Worm (Caenorhabditis elegans) whole organism, early embryonic: ENCODE data around the gene T28A8.3.

ENCODE experiments used
- F13C5.2 ChIP-seq: sonication (generic microtip); optimal IDR thresholded peaks from 2 replicates; lab custom pipeline; 2017; ENCODE audit warnings: mild to moderate bottlenecking, missing genetic modification characterization, inconsistent platforms, missing compliant biosample characterization
- aly-1 ChIP-seq: sonication (generic microtip); optimal IDR thresholded peaks from 2 replicates; lab custom pipeline; 2016; ENCODE audit warnings: missing genetic modification characterization, missing compliant biosample characterization
- ama-1 ChIP-seq: fragments of 150-350 bp; optimal IDR thresholded peaks from 2 replicates; lab custom pipeline; 2014
- ceh-13 ChIP-seq: fragments of 200-800 bp; sonication (Bioruptor generic); optimal IDR thresholded peaks from 2 replicates; lab custom pipeline; 2018; ENCODE audit warnings: mild to moderate bottlenecking, missing genetic modification characterization, missing compliant biosample characterization
- ceh-36 ChIP-seq: sonication (generic microtip); optimal IDR thresholded peaks from 2 replicates; lab custom pipeline; 2016; ENCODE audit warnings: missing genetic modification characterization, inconsistent platforms, missing compliant biosample characterization
- hmbx-1 ChIP-seq: sonication (generic microtip); optimal IDR thresholded peaks from 2 replicates; lab custom pipeline; 2016; ENCODE audit warnings: mild to moderate bottlenecking, missing genetic modification characterization, missing compliant biosample characterization
- tra-4 ChIP-seq: sonication (generic microtip); optimal IDR thresholded peaks from 2 replicates; lab custom pipeline; 2017; ENCODE audit warnings: missing genetic modification characterization, missing compliant biosample characterization

- no peak for TF ChIP-seq ceh-13 (GFP tag; lab: Kevin White, UChicago)
- no peak for TF ChIP-seq aly-1 (tag; lab: Kevin White, UChicago)
- no peak for TF ChIP-seq tra-4 (tag; lab: Kevin White, UChicago)
- no peak for TF ChIP-seq ama-1
- TF ChIP-seq ceh-36 (tag; lab: Kevin White, UChicago), result no peak
- no peak for TF ChIP-seq F13C5.2 (tag; lab: Kevin White, UChicago)
- TF ChIP-seq hmbx-1, result no peak
Observed at ce11 chrIII:13514470-13514869, 8.7 kb downstream of the T28A8.3 start, which contains the start of gene mlh-1.
